Worm (Caenorhabditis elegans) whole organism, L3 larva: ENCODE results near the gene nipi-4.
A peak's percentile ranks its signal among the peaks of the same experiment; 100 is the strongest.

Experiments used
- R02D3.7 ChIP-seq: fragments of 150-350 bp; optimal IDR thresholded peaks from 2 replicates; lab custom pipeline; 2014; ENCODE audit warnings: missing biosample characterization, missing genetic modification characterization
- ZK546.5 ChIP-seq: sonication (generic microtip); optimal IDR thresholded peaks from 2 replicates; lab custom pipeline; 2017; ENCODE audit warnings: missing biosample characterization, missing genetic modification characterization
- aly-2 ChIP-seq: fragments of 150-350 bp; optimal IDR thresholded peaks from 2 replicates; lab custom pipeline; 2014; ENCODE audit warnings: missing biosample characterization, missing genetic modification characterization
- ama-1 ChIP-seq: fragments of 150-350 bp; optimal IDR thresholded peaks from 2 replicates; lab custom pipeline; 2018
- ceh-28 ChIP-seq: fragments of 150-350 bp; optimal IDR thresholded peaks from 2 replicates; lab custom pipeline; 2014; ENCODE audit warnings: missing biosample characterization, missing genetic modification reagents, missing genetic modification characterization
- ceh-82 ChIP-seq: fragments of 150-350 bp; optimal IDR thresholded peaks from 2 replicates; lab custom pipeline; 2014; ENCODE audit warnings: missing biosample characterization, missing genetic modification characterization
- ceh-9 ChIP-seq: sonication (generic microtip); optimal IDR thresholded peaks from 2 replicates; lab custom pipeline; 2018; ENCODE audit warnings: missing biosample characterization, missing genetic modification characterization
- daf-12 ChIP-seq: fragments of 150-350 bp; optimal IDR thresholded peaks from 2 replicates; lab custom pipeline; 2014; ENCODE audit warnings: missing biosample characterization, missing genetic modification reagents, missing genetic modification characterization
- egl-27 ChIP-seq: sonication (generic microtip); optimal IDR thresholded peaks from 4 replicates; lab custom pipeline; 2017; ENCODE audit warnings: missing biosample characterization, missing genetic modification reagents, missing genetic modification characterization
- egl-5 ChIP-seq: fragments of 150-350 bp; optimal IDR thresholded peaks from 2 replicates; lab custom pipeline; 2017; ENCODE audit warnings: missing biosample characterization, missing genetic modification reagents, missing genetic modification characterization, inconsistent platforms
- elt-1 ChIP-seq: fragments of 150-350 bp; optimal IDR thresholded peaks from 2 replicates; lab custom pipeline; 2014; ENCODE audit warnings: missing biosample characterization, missing genetic modification characterization
- elt-3 ChIP-seq, 3 experiments: fragments of 150-350 bp in 1 of 3; sonication (generic microtip) in 2 of 3; optimal IDR thresholded peaks; 2 replicates in 2 of 3; 4 replicates in 1 of 3; lab custom pipeline; 2014 to 2017; ENCODE audit warnings: missing biosample characterization in 3 of 3, missing genetic modification characterization in 3 of 3
- eor-1 ChIP-seq, 2 experiments: fragments of 150-350 bp; optimal IDR thresholded peaks; 2 replicates each; lab custom pipeline; 2014 to 2018; ENCODE audit warnings: missing biosample characterization in 2 of 2, missing genetic modification characterization in 2 of 2
- fkh-10 ChIP-seq: sonication (generic microtip); optimal IDR thresholded peaks from 2 replicates; lab custom pipeline; 2017; ENCODE audit warnings: missing biosample characterization, missing genetic modification reagents, missing genetic modification characterization
- fkh-2 ChIP-seq: fragments of 150-350 bp; optimal IDR thresholded peaks from 2 replicates; lab custom pipeline; 2014; ENCODE audit warnings: missing biosample characterization, missing genetic modification reagents, missing genetic modification characterization
- hmg-11 ChIP-seq: sonication (generic microtip); optimal IDR thresholded peaks from 2 replicates; lab custom pipeline; 2016; ENCODE audit warnings: missing genetic modification characterization, missing compliant biosample characterization
- lin-15B ChIP-seq: fragments of 150-350 bp; optimal IDR thresholded peaks from 2 replicates; lab custom pipeline; 2014; ENCODE audit warnings: missing biosample characterization, missing genetic modification characterization
- lin-39 ChIP-seq: fragments of 150-350 bp; optimal IDR thresholded peaks from 2 replicates; lab custom pipeline; 2018; ENCODE audit warnings: missing biosample characterization, missing genetic modification reagents, missing genetic modification characterization
- lsy-12 ChIP-seq: sonication (generic microtip); optimal IDR thresholded peaks from 2 replicates; lab custom pipeline; 2016; ENCODE audit warnings: mild to moderate bottlenecking, missing genetic modification characterization, missing compliant biosample characterization
- mdl-1 ChIP-seq: fragments of 150-350 bp; optimal IDR thresholded peaks from 2 replicates; lab custom pipeline; 2014; ENCODE audit warnings: missing biosample characterization, missing genetic modification characterization
- nhr-11 ChIP-seq: fragments of 150-350 bp; optimal IDR thresholded peaks from 2 replicates; lab custom pipeline; 2014; ENCODE audit warnings: missing biosample characterization, missing genetic modification characterization
- nhr-12 ChIP-seq: fragments of 150-350 bp; optimal IDR thresholded peaks from 2 replicates; lab custom pipeline; 2014; ENCODE audit warnings: missing biosample characterization, missing genetic modification characterization
- nhr-23 ChIP-seq: fragments of 150-350 bp; optimal IDR thresholded peaks from 2 replicates; lab custom pipeline; 2014; ENCODE audit warnings: missing biosample characterization, missing genetic modification reagents, missing genetic modification characterization
- nhr-237 ChIP-seq: fragments of 150-350 bp; optimal IDR thresholded peaks from 2 replicates; lab custom pipeline; 2014; ENCODE audit warnings: missing biosample characterization, missing genetic modification characterization
- pha-4 ChIP-seq: fragments of 150-350 bp; optimal IDR thresholded peaks from 2 replicates; lab custom pipeline; 2014; ENCODE audit warnings: missing biosample characterization, missing genetic modification reagents, missing genetic modification characterization
- pqm-1 ChIP-seq: fragments of 150-350 bp; optimal IDR thresholded peaks from 2 replicates; lab custom pipeline; 2017; ENCODE audit warnings: missing biosample characterization, missing genetic modification characterization, inconsistent platforms
- skn-1 ChIP-seq: fragments of 150-350 bp; optimal IDR thresholded peaks from 2 replicates; lab custom pipeline; 2014; ENCODE audit warnings: missing biosample characterization, missing genetic modification characterization
- snpc-4 ChIP-seq: fragments of 150-350 bp; optimal IDR thresholded peaks from 2 replicates; lab custom pipeline; 2014; ENCODE audit warnings: missing biosample characterization, missing genetic modification characterization
- tbx-2 ChIP-seq: sonication (generic microtip); optimal IDR thresholded peaks from 2 replicates; lab custom pipeline; 2016; ENCODE audit warnings: mild to moderate bottlenecking, missing genetic modification characterization, missing compliant biosample characterization
- unc-39 ChIP-seq: sonication (generic microtip); optimal IDR thresholded peaks from 4 replicates; lab custom pipeline; 2017; ENCODE audit warnings: missing biosample characterization, missing genetic modification characterization
- unc-62 ChIP-seq: fragments of 150-350 bp; sonication (generic microtip); optimal IDR thresholded peaks from 4 replicates; lab custom pipeline; 2014; ENCODE audit warnings: missing biosample characterization, missing genetic modification reagents, missing genetic modification characterization
- ztf-11 ChIP-seq: fragments of 150-350 bp; optimal IDR thresholded peaks from 2 replicates; lab custom pipeline; 2014; ENCODE audit warnings: missing biosample characterization, missing genetic modification characterization
- ztf-4 ChIP-seq: fragments of 150-350 bp; optimal IDR thresholded peaks from 2 replicates; lab custom pipeline; 2014; ENCODE audit warnings: missing biosample characterization, missing genetic modification characterization

Gene nipi-4

DNA sequence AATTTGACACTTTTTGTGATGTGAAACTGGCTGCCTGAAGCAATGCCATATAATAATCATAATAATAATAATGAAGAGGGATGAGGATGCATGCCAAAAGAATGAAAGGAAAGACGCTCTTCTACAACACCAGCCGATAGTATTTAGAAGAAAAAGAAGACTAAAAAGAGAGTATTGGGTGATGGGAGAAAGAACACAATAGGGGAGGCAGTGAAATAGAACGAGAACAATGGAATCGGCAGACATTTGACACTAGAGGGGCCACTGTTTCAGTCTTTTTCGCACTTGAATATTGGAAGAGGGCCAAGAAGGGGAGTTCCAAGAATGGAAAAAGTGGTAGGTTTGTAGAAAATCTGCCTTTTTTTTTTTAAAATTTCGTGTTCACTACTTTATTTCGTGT is 23.4 kb downstream of the nipi-4 start, which contains the start of gene memo-1:
Gene memo-1, minus strand, starts transcription at position 2 of the 400 bp plus-strand sequence.
- TF ChIP-seq eor-1 (tag; optimal IDR thresholded peaks at IDR 0.05; lab: Kevin White, UChicago) (no peak), ceh-82 (tag; lab: Kevin White, UChicago) (no peak), ztf-11 (tag; lab: Kevin White, UChicago) (no peak), nhr-23 (tag; lab: Kevin White, UChicago) (no peak), unc-62 (GFP tag; lab: Kevin White, UChicago) (no peak), ama-1 (lab: Kevin White, UChicago) (no peak), unc-39 (no peak), ceh-28 (tag; lab: Kevin White, UChicago) (no peak), elt-1 (no peak), egl-27 (tag; lab: Kevin White, UChicago) (no peak), elt-3 (tag; optimal IDR thresholded peaks at IDR 0.05; lab: Kevin White, UChicago) (no peak), ztf-4 (tag; lab: Kevin White, UChicago) (no peak), R02D3.7 (tag; lab: Kevin White, UChicago) (no peak)
- TF ChIP-seq, all 47 proteins: peak for 0

DNA sequence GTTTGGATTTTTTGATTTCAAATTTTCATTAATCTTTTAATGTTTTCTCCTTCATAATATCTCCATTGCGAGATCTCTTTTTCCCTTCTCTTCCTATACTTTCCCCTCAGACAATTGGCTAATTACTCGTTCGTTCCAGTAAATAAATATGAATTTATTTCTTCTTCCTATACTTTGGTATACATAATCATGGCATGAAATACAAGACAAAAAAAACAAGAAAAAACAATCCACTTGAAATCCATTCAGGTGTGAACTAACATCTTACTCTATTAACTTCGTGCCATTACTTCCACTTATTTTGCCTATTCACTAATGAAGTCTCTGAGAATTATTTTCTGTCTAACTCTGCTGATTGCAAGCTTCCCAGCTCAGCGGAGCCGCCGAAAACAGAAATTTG is 28.4 kb downstream of the nipi-4 start, which contains the start of gene grd-8:
Gene grd-8, plus strand, starts transcription at position 301 of the 400 bp plus-strand sequence.
- TF ChIP-seq pha-4 = no peak
- TF ChIP-seq mdl-1 (tag; lab: Kevin White, UChicago) = no peak
- no peak for TF ChIP-seq egl-5 (tag; lab: Kevin White, UChicago)
- no peak for TF ChIP-seq nhr-11 (tag; lab: Kevin White, UChicago)
- TF ChIP-seq snpc-4 (tag; lab: Kevin White, UChicago) = no peak
- TF ChIP-seq tbx-2 (tag; lab: Kevin White, UChicago) = no peak
- TF ChIP-seq daf-12 (tag; lab: Kevin White, UChicago) = no peak
- no peak for TF ChIP-seq lin-15B
- no peak for TF ChIP-seq nhr-12
- no peak for TF ChIP-seq ztf-4 (tag; lab: Kevin White, UChicago)
- no peak for TF ChIP-seq ceh-9 (tag; lab: Kevin White, UChicago)
- TF ChIP-seq ama-1 (lab: Kevin White, UChicago) = no peak

DNA sequence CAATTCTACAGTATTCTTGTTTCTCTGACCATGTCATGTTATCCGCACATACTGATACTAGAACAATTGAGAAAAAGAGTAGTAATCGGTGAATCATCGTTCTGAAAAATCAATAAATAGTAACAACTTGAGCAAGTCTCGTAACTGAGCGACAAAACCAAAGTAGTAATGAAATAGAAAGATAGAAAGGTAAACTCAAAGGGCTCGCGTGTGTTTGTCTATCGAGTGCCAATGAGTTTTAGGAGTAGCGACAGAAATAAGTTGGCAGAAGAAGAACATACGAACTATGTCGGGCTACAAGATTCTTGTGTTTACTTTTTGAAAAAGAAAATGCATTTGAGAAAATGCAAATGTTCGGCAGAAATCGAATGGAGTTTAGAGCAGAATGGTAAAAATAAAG is 31.1 kb downstream of the nipi-4 start, which contains the start of gene C37C3.12:
Gene C37C3.12, minus strand, starts transcription at position 101 of the 400 bp plus-strand sequence.
- TF ChIP-seq pha-4 (peak; percentile 78), nhr-11 (tag; lab: Kevin White, UChicago) (no peak), unc-62 (GFP tag; lab: Kevin White, UChicago) (no peak), ZK546.5 (tag; lab: Kevin White, UChicago) (no peak)

DNA sequence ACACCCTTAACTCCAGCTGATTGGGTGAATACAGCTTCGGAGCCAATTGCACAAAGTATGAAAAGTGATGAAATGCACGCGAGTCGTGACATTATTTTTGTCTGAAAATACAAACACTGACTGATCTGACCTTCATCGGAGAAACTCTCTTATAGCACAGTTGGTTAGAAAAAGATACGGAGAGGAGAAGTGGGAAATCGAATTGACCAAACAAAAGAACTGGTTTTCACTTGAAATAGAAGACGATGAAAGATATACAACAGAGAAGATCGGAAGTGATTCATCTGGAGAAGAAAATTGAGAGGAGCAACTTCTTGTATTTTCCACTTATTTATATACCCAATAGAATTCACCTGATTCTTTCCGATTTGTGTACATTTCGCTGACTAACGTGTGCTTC is 32.8 kb downstream of the nipi-4 start, which contains the start of gene ttr-33:
Gene ttr-33, minus strand, starts transcription at position 101 of the 400 bp plus-strand sequence.
- TF ChIP-seq pha-4 = peak; percentile 50
- TF ChIP-seq aly-2 (tag; lab: Kevin White, UChicago) = no peak

DNA sequence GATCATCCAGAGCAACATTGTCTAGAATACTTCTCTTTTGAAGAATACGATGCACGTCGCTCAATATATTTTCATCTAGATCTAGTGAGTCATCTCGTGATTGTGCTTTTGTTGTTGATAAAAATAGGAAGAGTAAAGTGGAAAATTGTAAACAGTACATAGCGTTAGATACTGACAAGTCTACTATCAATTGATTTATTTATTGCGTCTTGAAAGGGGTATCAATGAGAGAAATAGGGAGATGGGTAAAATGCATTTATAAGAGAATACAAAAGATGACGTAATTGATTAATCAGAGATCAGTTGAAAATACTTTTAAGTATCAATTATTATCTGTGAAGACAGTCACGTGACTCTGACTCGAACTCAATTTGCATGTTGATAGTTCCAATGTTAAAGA is 33.7 kb downstream of the nipi-4 start, which contains the start of gene txt-5:
Gene txt-5, minus strand, starts transcription at position 224 of the 400 bp plus-strand sequence.
- TF ChIP-seq nhr-23 (tag; lab: Kevin White, UChicago) (peak; percentile 71), nhr-237 (tag; lab: Kevin White, UChicago) (no peak), elt-3 (tag; optimal IDR thresholded peaks at IDR 0.05; lab: Kevin White, UChicago) (peak in 2 of 3 experiments; percentile 29 to 50)
- TF ChIP-seq, all 47 proteins: peak for 2

DNA sequence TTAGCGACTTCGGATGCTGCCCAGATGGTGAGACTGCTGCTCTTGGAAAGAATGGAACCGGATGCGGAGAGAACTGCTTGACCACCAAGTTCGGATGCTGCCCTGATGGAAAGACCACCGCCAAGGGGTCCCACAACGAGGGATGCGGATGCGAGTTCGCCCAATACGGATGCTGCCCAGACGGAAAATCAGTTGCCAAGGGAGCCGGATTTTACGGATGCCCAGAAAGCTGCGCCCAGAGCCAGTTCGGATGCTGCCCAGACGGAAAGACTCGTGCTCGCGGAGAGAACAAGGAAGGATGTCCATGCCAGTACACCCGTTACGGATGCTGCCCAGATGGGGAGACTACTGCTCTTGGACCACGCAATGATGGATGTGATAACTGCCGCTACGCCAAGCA is 39.7 kb downstream of the nipi-4 start:
- TF ChIP-seq fkh-2 (no peak), eor-1 (tag; optimal IDR thresholded peaks at IDR 0.05; lab: Kevin White, UChicago) (no peak), skn-1 (tag; lab: Kevin White, UChicago) (no peak)

DNA sequence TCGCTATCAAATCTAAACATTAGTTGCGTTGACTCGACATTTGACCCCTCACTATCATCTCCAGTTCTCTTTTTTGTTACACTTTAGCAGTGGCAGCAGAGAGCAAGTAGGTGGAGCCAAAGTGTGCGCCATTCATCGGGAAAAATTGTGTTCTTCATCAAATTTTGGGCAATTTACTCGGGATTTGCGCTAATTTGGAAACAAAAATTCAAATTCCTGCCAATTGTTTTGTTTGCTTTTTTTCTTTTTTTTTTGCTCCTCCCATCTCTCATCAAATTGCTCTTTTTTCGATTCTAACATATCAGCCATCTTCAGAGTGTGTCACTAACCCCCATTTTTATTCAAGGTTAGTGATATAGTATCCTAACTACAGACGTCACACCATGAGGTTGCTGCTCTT is 43.7 kb downstream of the nipi-4 start, which contains the start of gene mig-6:
Gene mig-6, plus strand, starts transcription at position 301 of the 400 bp plus-strand sequence.
- TF ChIP-seq mdl-1 (tag; lab: Kevin White, UChicago) = no peak
- no peak for TF ChIP-seq ama-1 (lab: Kevin White, UChicago)
- no peak for TF ChIP-seq elt-1
- TF ChIP-seq daf-12 (tag; lab: Kevin White, UChicago) = no peak
- TF ChIP-seq hmg-11 (tag; lab: Kevin White, UChicago) = no peak
- no peak for TF ChIP-seq fkh-10 (GFP tag; lab: Kevin White, UChicago)
- TF ChIP-seq nhr-11 (tag; lab: Kevin White, UChicago) = no peak
- no peak for TF ChIP-seq unc-62 (GFP tag; lab: Kevin White, UChicago)
- TF ChIP-seq ceh-9 (tag; lab: Kevin White, UChicago) = no peak
- TF ChIP-seq snpc-4 (tag; lab: Kevin White, UChicago) = no peak
- TF ChIP-seq nhr-23 (tag; lab: Kevin White, UChicago) = no peak
- TF ChIP-seq lsy-12 (tag; lab: Kevin White, UChicago) = no peak
- TF ChIP-seq eor-1 (tag; optimal IDR thresholded peaks at IDR 0.05; lab: Kevin White, UChicago) = no peak
- TF ChIP-seq lin-39 (tag; lab: Kevin White, UChicago) = no peak
- no peak for TF ChIP-seq ceh-82 (tag; lab: Kevin White, UChicago)
- no peak for TF ChIP-seq pqm-1 (tag; lab: Kevin White, UChicago)
